Worm (Caenorhabditis elegans): ENCODE data around the gene F44E2.7.

Gene F44E2.7

ce11 chrIII:8866983-8867842, 18.9 kb upstream of the F44E2.7 start (continued):
- 0 out of 2 replicates have a peak, but pooled peaks have one; percentile 28 for TF ChIP-seq Y105C5A.15 (GFP tag; IDR thresholded peaks at IDR 0.05)
- TF ChIP-seq lin-1 (GFP tag; IDR thresholded peaks at IDR 0.05): peak; percentile 14; the same call in 1 of the 2 replicates
- peak in 1 of 2 experiments; percentile 42 for TF ChIP-seq lsy-2 (tag; optimal IDR thresholded peaks at IDR 0.05)
- no peak for TF ChIP-seq F44E2.7 (GFP tag; IDR thresholded peaks at IDR 0.05)
- no peak for TF ChIP-seq pha-4 (GFP tag; IDR thresholded peaks at IDR 0.05)
- peak; percentile 39 for TF ChIP-seq pha-4 (tag; optimal IDR thresholded peaks at IDR 0.05)
- TF ChIP-seq ceh-28 (tag; optimal IDR thresholded peaks at IDR 0.05): peak; percentile 41
- no peak for TF ChIP-seq daf-12 (tag; optimal IDR thresholded peaks at IDR 0.05)

- TF ChIP-seq aha-1 (tag) (peak; percentile 99), Y105C5A.15 (GFP tag; IDR thresholded peaks at IDR 0.05) (0 out of 2 replicates have a peak, but pooled peaks have one; percentile 13), daf-16 (GFP tag; optimal IDR thresholded peaks at IDR 0.05) (no peak), daf-16 (tag; optimal IDR thresholded peaks at IDR 0.05) (peak; percentile 60), zfp-3 (GFP tag; conservative IDR thresholded peaks at IDR 0.05) (no peak)
Measured at ce11 chrIII:8866038-8866437, 17.8 kb upstream of the F44E2.7 start.

ce11 chrIII:8865294-8865766, 17.1 kb upstream of the F44E2.7 start:
- TF ChIP-seq lin-39 (tag; optimal IDR thresholded peaks at IDR 0.05) (no peak), F10B5.3 (tag; optimal IDR thresholded peaks at IDR 0.05) (no peak), hlh-30 (tag; optimal IDR thresholded peaks at IDR 0.05; ENCODE audit: insufficient read depth) (peak; percentile 47), dmd-9 (GFP tag; IDR thresholded peaks at IDR 0.05) (0 out of 2 replicates have a peak, but pooled peaks have one; percentile 9), aly-2 (tag; optimal IDR thresholded peaks at IDR 0.05) (no peak), snpc-4 (tag; optimal IDR thresholded peaks at IDR 0.05) (no peak), lsy-2 (tag; optimal IDR thresholded peaks at IDR 0.05) (peak; percentile 27 to 64), arid-1 (GFP tag; conservative IDR thresholded peaks at IDR 0.05) (no peak), tag-97 (GFP tag; IDR thresholded peaks at IDR 0.05) (no peak), nhr-111 (GFP tag; optimal IDR thresholded peaks at IDR 0.05) (peak; percentile 17), dve-1 (tag; optimal IDR thresholded peaks at IDR 0.05; ENCODE audit: insufficient read depth) (peak; percentile 73), dpl-1 (GFP tag; optimal IDR thresholded peaks at IDR 0.05) (peak; percentile 34), mes-2 (tag; optimal IDR thresholded peaks at IDR 0.05; ENCODE audit: poor library complexity, severe bottlenecking) (peak; percentile 48), F49E8.2 (tag; optimal IDR thresholded peaks at IDR 0.05; ENCODE audit: borderline replicate concordance) (no peak), egl-27 (tag; optimal IDR thresholded peaks at IDR 0.05) (no peak), zfp-3 (GFP tag; conservative IDR thresholded peaks at IDR 0.05) (peak; percentile 91), cey-2 (tag; optimal IDR thresholded peaks at IDR 0.05; ENCODE audit: borderline replicate concordance, insufficient read depth) (no peak), egl-43 (GFP tag; IDR thresholded peaks at IDR 0.05) (peak; percentile 90), nhr-25 (tag; optimal IDR thresholded peaks at IDR 0.05; ENCODE audit: borderline replicate concordance, insufficient read depth) (peak; percentile 0), dmd-6 (GFP tag; IDR thresholded peaks at IDR 0.05) (peak; percentile 94), dmd-8 (GFP tag; IDR thresholded peaks at IDR 0.05) (peak; percentile 75; the same call in 1 of the 2 replicates), daf-19 (GFP tag; conservative IDR thresholded peaks at IDR 0.05) (no peak), pha-4 (GFP tag; IDR thresholded peaks at IDR 0.05) (peak; percentile 90), pha-4 (tag; optimal IDR thresholded peaks at IDR 0.05) (no peak), saeg-2 (GFP tag; IDR thresholded peaks at IDR 0.05) (peak; percentile 75; the same call in 1 of the 2 replicates), nhr-11 (tag; optimal IDR thresholded peaks at IDR 0.05) (peak; percentile 86), hmg-1.1 (GFP tag; IDR thresholded peaks at IDR 0.05) (peak; percentile 82), mxl-2 (GFP tag; conservative IDR thresholded peaks at IDR 0.05) (no peak), nhr-77 (tag; optimal IDR thresholded peaks at IDR 0.05) (peak; percentile 67), zip-11 (GFP tag; IDR thresholded peaks at IDR 0.05) (peak; percentile 71; the same call in 1 of the 2 replicates), zag-1 (tag; optimal IDR thresholded peaks at IDR 0.05) (no peak), ZK546.5 (tag; optimal IDR thresholded peaks at IDR 0.05) (no peak), rbr-2 (tag; optimal IDR thresholded peaks at IDR 0.05) (peak; percentile 49), hlh-11 (tag; optimal IDR thresholded peaks at IDR 0.05) (peak; percentile 96), sdz-12 (GFP tag; optimal IDR thresholded peaks at IDR 0.05) (no peak), ceh-44 (GFP tag; IDR thresholded peaks at IDR 0.05) (no peak)

Measured in whole organism, L4 larva.